6 worm cellular contexts compared by ENCODE assay signal in genomic region chrII:7758397-7759135, ce11.
TF ChIP-seq lines count a peak whose summit lies in the region.

TSS of gene B0228.7 (minus strand) at chrII:7759023.

TF ChIP-seq in whole organism, L1 larva, 84 proteins besides CTCF, POLR2A, EP300 and RAD21 (continues in another document):
- TF ChIP-seq ceh-8 (GFP tag; optimal IDR thresholded peaks at IDR 0.05; lab: Kevin White, UChicago) (peak; percentile 14), sup-37 (GFP tag; optimal IDR thresholded peaks at IDR 0.05; lab: Kevin White, UChicago) (no peak), ces-1 (GFP tag; optimal IDR thresholded peaks at IDR 0.05; lab: Kevin White, UChicago) (no peak), blmp-1 (tag; optimal IDR thresholded peaks at IDR 0.05; lab: Kevin White, UChicago) (no peak), nhr-77 (tag; optimal IDR thresholded peaks at IDR 0.05; lab: Kevin White, UChicago) (no peak), F16B12.6 (tag; optimal IDR thresholded peaks at IDR 0.05; lab: Kevin White, UChicago) (no peak), pag-3 (tag; optimal IDR thresholded peaks at IDR 0.05; lab: Kevin White, UChicago; ENCODE audit: borderline replicate concordance, insufficient read depth) (no peak), efl-1 (optimal IDR thresholded peaks at IDR 0.05; lab: Kevin White, UChicago) (peak; percentile 50 to 61), efl-1 (GFP tag; optimal IDR thresholded peaks at IDR 0.05 in 1 of 2; lab: Kevin White, UChicago) (peak in 1 of 2 experiments; percentile 93), aha-1 (tag; optimal IDR thresholded peaks at IDR 0.05; lab: Kevin White, UChicago) (no peak), unc-86 (tag; optimal IDR thresholded peaks at IDR 0.05; lab: Kevin White, UChicago) (peak; percentile 25), nhr-28 (tag; optimal IDR thresholded peaks at IDR 0.05; lab: Kevin White, UChicago) (no peak), lsy-2 (tag; optimal IDR thresholded peaks at IDR 0.05; lab: Kevin White, UChicago) (peak in 1 of 2 experiments; percentile 65), dpl-1 (GFP tag; optimal IDR thresholded peaks at IDR 0.05; lab: Kevin White, UChicago) (peak in 1 of 3 experiments; percentile 18), lin-14 (GFP tag; optimal IDR thresholded peaks at IDR 0.05; lab: Kevin White, UChicago) (peak; percentile 37)

TF ChIP-seq in whole organism, L2 larva, 48 proteins besides CTCF, POLR2A, EP300 and RAD21:
- peak; percentile 19 for TF ChIP-seq C34F6.9 (tag; optimal IDR thresholded peaks at IDR 0.05; lab: Kevin White, UChicago)
- TF ChIP-seq nhr-129 (tag; optimal IDR thresholded peaks at IDR 0.05; lab: Kevin White, UChicago) = peak; percentile 55
- no peak for TF ChIP-seq ztf-1 (GFP tag; conservative IDR thresholded peaks at IDR 0.05; lab: Robert Waterston, UW)
- peak; percentile 46 for TF ChIP-seq lin-13 (GFP tag; optimal IDR thresholded peaks at IDR 0.05; lab: Kevin White, UChicago)
- TF ChIP-seq zag-1 (tag; optimal IDR thresholded peaks at IDR 0.05; lab: Kevin White, UChicago) = no peak
- no peak for TF ChIP-seq mdl-1 (tag; optimal IDR thresholded peaks at IDR 0.05; lab: Kevin White, UChicago)
- TF ChIP-seq sma-9 (GFP tag; optimal IDR thresholded peaks at IDR 0.05; lab: Kevin White, UChicago) = peak; percentile 61
- TF ChIP-seq sma-9 (tag; optimal IDR thresholded peaks at IDR 0.05; lab: Kevin White, UChicago) = no peak
- peak; percentile 39 for TF ChIP-seq skn-1 (tag; optimal IDR thresholded peaks at IDR 0.05; lab: Kevin White, UChicago)
- peak; percentile 57 for TF ChIP-seq unc-55 (GFP tag; optimal IDR thresholded peaks at IDR 0.05; lab: Kevin White, UChicago)
- no peak for TF ChIP-seq ceh-82 (tag; optimal IDR thresholded peaks at IDR 0.05; lab: Kevin White, UChicago)
- TF ChIP-seq crh-2 (tag; optimal IDR thresholded peaks at IDR 0.05; lab: Kevin White, UChicago) = peak; percentile 50
- TF ChIP-seq egl-27 (tag; optimal IDR thresholded peaks at IDR 0.05; lab: Kevin White, UChicago) = no peak
- TF ChIP-seq fos-1 (tag; optimal IDR thresholded peaks at IDR 0.05; lab: Kevin White, UChicago) = peak; percentile 37
- TF ChIP-seq gmeb-1 (tag; optimal IDR thresholded peaks at IDR 0.05; lab: Kevin White, UChicago) = no peak
- peak in 1 of 2 experiments; percentile 64 for TF ChIP-seq lsy-2 (tag; optimal IDR thresholded peaks at IDR 0.05; lab: Kevin White, UChicago)

TF ChIP-seq in whole organism, L3 larva, 47 proteins besides CTCF, POLR2A, EP300 and RAD21 (continues in another document):
- TF ChIP-seq egl-27 (tag; optimal IDR thresholded peaks at IDR 0.05; lab: Kevin White, UChicago) (no peak), lin-15B (tag; optimal IDR thresholded peaks at IDR 0.05; lab: Kevin White, UChicago) (peak; percentile 22), elt-3 (tag; optimal IDR thresholded peaks at IDR 0.05; lab: Kevin White, UChicago) (no peak), ZK546.5 (tag; optimal IDR thresholded peaks at IDR 0.05; lab: Kevin White, UChicago) (no peak), unc-62 (GFP tag; optimal IDR thresholded peaks at IDR 0.05; lab: Kevin White, UChicago) (no peak), elt-2 (tag; optimal IDR thresholded peaks at IDR 0.05; lab: Kevin White, UChicago) (peak; percentile 78), fkh-2 (tag; optimal IDR thresholded peaks at IDR 0.05; lab: Kevin White, UChicago) (no peak), ceh-16 (tag; optimal IDR thresholded peaks at IDR 0.05; lab: Kevin White, UChicago) (no peak), pha-4 (tag; optimal IDR thresholded peaks at IDR 0.05; lab: Kevin White, UChicago) (peak; percentile 64), lin-39 (tag; optimal IDR thresholded peaks at IDR 0.05; lab: Kevin White, UChicago) (peak; percentile 7), jun-1 (tag; optimal IDR thresholded peaks at IDR 0.05; lab: Kevin White, UChicago) (no peak), aly-2 (tag; optimal IDR thresholded peaks at IDR 0.05; lab: Kevin White, UChicago) (no peak), elt-1 (tag; optimal IDR thresholded peaks at IDR 0.05; lab: Kevin White, UChicago) (no peak), ceh-82 (tag; optimal IDR thresholded peaks at IDR 0.05; lab: Kevin White, UChicago) (no peak), unc-39 (tag; optimal IDR thresholded peaks at IDR 0.05; lab: Kevin White, UChicago) (no peak), pqm-1 (tag; optimal IDR thresholded peaks at IDR 0.05; lab: Kevin White, UChicago) (peak; percentile 38), nhr-77 (tag; optimal IDR thresholded peaks at IDR 0.05; lab: Kevin White, UChicago) (no peak)

TF ChIP-seq in whole organism, L4 larva, 104 proteins besides CTCF, POLR2A, EP300 and RAD21 (continues in another document):
- no peak for TF ChIP-seq cey-2 (tag; optimal IDR thresholded peaks at IDR 0.05; lab: Kevin White, UChicago; ENCODE audit: borderline replicate concordance, insufficient read depth)
- no peak for TF ChIP-seq spr-1 (tag; optimal IDR thresholded peaks at IDR 0.05; lab: Kevin White, UChicago)
- no peak for TF ChIP-seq F10B5.3 (tag; optimal IDR thresholded peaks at IDR 0.05; lab: Kevin White, UChicago)
- peak in 1 of 2 experiments; percentile 5 for TF ChIP-seq hif-1 (tag; optimal IDR thresholded peaks at IDR 0.05; lab: Kevin White, UChicago)
- TF ChIP-seq ces-1 (GFP tag; optimal IDR thresholded peaks at IDR 0.05; lab: Kevin White, UChicago) = no peak
- TF ChIP-seq dpl-1 (GFP tag; optimal IDR thresholded peaks at IDR 0.05; lab: Kevin White, UChicago) = peak; percentile 37
- TF ChIP-seq spr-3 (GFP tag; optimal IDR thresholded peaks at IDR 0.05; lab: Kevin White, UChicago) = no peak
- TF ChIP-seq nhr-102 (tag; optimal IDR thresholded peaks at IDR 0.05; lab: Kevin White, UChicago) = no peak
- TF ChIP-seq Y75B8A.6 (GFP tag; IDR thresholded peaks at IDR 0.05; lab: Robert Waterston, UW) = no peak
- no peak for TF ChIP-seq daf-16 (GFP tag; optimal IDR thresholded peaks at IDR 0.05; lab: Kevin White, UChicago)
- peak; percentile 78 for TF ChIP-seq daf-16 (tag; optimal IDR thresholded peaks at IDR 0.05; lab: Kevin White, UChicago)
- TF ChIP-seq hmg-1.1 (GFP tag; IDR thresholded peaks at IDR 0.05; lab: Robert Waterston, UW) = no peak
- no peak for TF ChIP-seq nhr-10 (tag; optimal IDR thresholded peaks at IDR 0.05; lab: Kevin White, UChicago)
- TF ChIP-seq arid-1 (GFP tag; conservative IDR thresholded peaks at IDR 0.05; lab: Robert Waterston, UW) = no peak
- TF ChIP-seq madf-5 (GFP tag; IDR thresholded peaks at IDR 0.05; lab: Robert Waterston, UW) = no peak
- peak; percentile 81 for TF ChIP-seq hlh-30 (tag; optimal IDR thresholded peaks at IDR 0.05; lab: Kevin White, UChicago; ENCODE audit: insufficient read depth)
- no peak for TF ChIP-seq F37D6.2 (tag; optimal IDR thresholded peaks at IDR 0.05; lab: Kevin White, UChicago)

TF ChIP-seq in whole organism, late embryonic, 69 proteins besides CTCF, POLR2A, EP300 and RAD21:
- TF ChIP-seq pqm-1 (tag; optimal IDR thresholded peaks at IDR 0.05; lab: Kevin White, UChicago) (no peak), rnt-1 (tag; optimal IDR thresholded peaks at IDR 0.05; lab: Kevin White, UChicago) (no peak), elt-2 (tag; optimal IDR thresholded peaks at IDR 0.05; lab: Kevin White, UChicago) (peak; percentile 48), mec-3 (tag; optimal IDR thresholded peaks at IDR 0.05; lab: Kevin White, UChicago; ENCODE audit: borderline replicate concordance) (no peak), ceh-24 (tag; optimal IDR thresholded peaks at IDR 0.05; lab: Kevin White, UChicago) (no peak)

TF ChIP-seq in whole organism, young adult, 124 proteins besides CTCF, POLR2A, EP300 and RAD21:
- TF ChIP-seq ztf-18 (tag; optimal IDR thresholded peaks at IDR 0.05; lab: Kevin White, UChicago) = peak; percentile 86
- TF ChIP-seq hsf-1 (GFP tag; IDR thresholded peaks at IDR 0.05; lab: Robert Waterston, UW) = no peak
- TF ChIP-seq nfyb-1 (GFP tag; IDR thresholded peaks at IDR 0.05; lab: Robert Waterston, UW) = no peak
- TF ChIP-seq C17E4.6 (GFP tag; IDR thresholded peaks at IDR 0.05; lab: Robert Waterston, UW) = no peak
- peak; percentile 2 for TF ChIP-seq athp-1 (tag; optimal IDR thresholded peaks at IDR 0.05; lab: Kevin White, UChicago)
- peak; percentile 26 for TF ChIP-seq snpc-3.4 (tag; optimal IDR thresholded peaks at IDR 0.05; lab: Kevin White, UChicago)
- peak; percentile 96 for TF ChIP-seq madf-8 (GFP tag; conservative IDR thresholded peaks at IDR 0.05; lab: Robert Waterston, UW)
- peak; percentile 55 for TF ChIP-seq nhr-80 (tag; optimal IDR thresholded peaks at IDR 0.05; lab: Kevin White, UChicago)
- no peak for TF ChIP-seq F49E8.2 (tag; optimal IDR thresholded peaks at IDR 0.05; lab: Kevin White, UChicago; ENCODE audit: insufficient read depth)
- peak; percentile 19 for TF ChIP-seq snpc-4 (GFP tag; optimal IDR thresholded peaks at IDR 0.05; lab: Kevin White, UChicago)
- no peak for TF ChIP-seq snpc-4 (tag; optimal IDR thresholded peaks at IDR 0.05; lab: Kevin White, UChicago)
- peak; percentile 94 for TF ChIP-seq lsl-1 (GFP tag; optimal IDR thresholded peaks at IDR 0.05; lab: Kevin White, UChicago)
- TF ChIP-seq madf-6 (GFP tag; IDR thresholded peaks at IDR 0.05; lab: Robert Waterston, UW) = peak; percentile 97
- peak; percentile 33 for TF ChIP-seq him-1 (tag; optimal IDR thresholded peaks at IDR 0.05; lab: Kevin White, UChicago)
- TF ChIP-seq lin-54 (GFP tag; optimal IDR thresholded peaks at IDR 0.05; lab: Kevin White, UChicago) = no peak
- peak; percentile 28 for TF ChIP-seq attf-5 (GFP tag; optimal IDR thresholded peaks at IDR 0.05; lab: Kevin White, UChicago)
- no peak for TF ChIP-seq rcor-1 (GFP tag; IDR thresholded peaks at IDR 0.05; lab: Robert Waterston, UW)
- TF ChIP-seq xnd-1 (tag; optimal IDR thresholded peaks at IDR 0.05; lab: Kevin White, UChicago) = peak; percentile 92
- peak; percentile 2 for TF ChIP-seq snpc-1.1 (tag; optimal IDR thresholded peaks at IDR 0.05; lab: Kevin White, UChicago; ENCODE audit: insufficient read depth)
- no peak for TF ChIP-seq aptf-2 (GFP tag; conservative IDR thresholded peaks at IDR 0.05; lab: Robert Waterston, UW)
- no peak for TF ChIP-seq zim-3 (tag; optimal IDR thresholded peaks at IDR 0.05; lab: Kevin White, UChicago)
- TF ChIP-seq F33H1.4 (GFP tag; IDR thresholded peaks at IDR 0.05; lab: Robert Waterston, UW) = peak; percentile 87
- TF ChIP-seq Y67H2A.10 (GFP tag; conservative IDR thresholded peaks at IDR 0.05; lab: Robert Waterston, UW) = no peak
- no peak for TF ChIP-seq nhr-27 (tag; optimal IDR thresholded peaks at IDR 0.05; lab: Kevin White, UChicago)
- TF ChIP-seq tlf-1 (GFP tag; optimal IDR thresholded peaks at IDR 0.05; lab: Kevin White, UChicago) = no peak
- TF ChIP-seq efl-1 (GFP tag; optimal IDR thresholded peaks at IDR 0.05; lab: Kevin White, UChicago) = peak; percentile 69
- peak; percentile 53 for TF ChIP-seq snpc-1.3 (tag; optimal IDR thresholded peaks at IDR 0.05; lab: Kevin White, UChicago; ENCODE audit: insufficient read depth)
- TF ChIP-seq mes-4 (tag; optimal IDR thresholded peaks at IDR 0.05; lab: Kevin White, UChicago) = no peak
- TF ChIP-seq nhr-179 (tag; optimal IDR thresholded peaks at IDR 0.05; lab: Kevin White, UChicago) = no peak
- peak; percentile 63 for TF ChIP-seq ceh-91 (GFP tag; IDR thresholded peaks at IDR 0.05; lab: Robert Waterston, UW)
